Fruit fly (Drosophila melanogaster): ENCODE data around the gene CG3407.

The CG3407 gene

dm6 chr2L:3769718-3770461 lies 43.3 kb downstream of the CG3407 start:
- TF ChIP-seq CG8159 (tag; optimal IDR thresholded peaks at IDR 0.05) (peak; percentile 81), CG32121 (GFP tag; IDR thresholded peaks at IDR 0.05) (peak; percentile 58), Pif1B (GFP tag; optimal IDR thresholded peaks at IDR 0.05) (peak; percentile 57), D1 (tag; optimal IDR thresholded peaks at IDR 0.05) (peak; percentile 72), CG15710 (tag; optimal IDR thresholded peaks at IDR 0.05) (peak; percentile 80), Ets98B (GFP tag; IDR thresholded peaks at IDR 0.05) (no peak), Snoo (tag; optimal IDR thresholded peaks at IDR 0.05) (peak; percentile 42), CG4496 (GFP tag; IDR thresholded peaks at IDR 0.05) (no peak; the same call in 2 of the 3 replicates), fd96Ca (GFP tag; IDR thresholded peaks at IDR 0.05) (no peak), CG8301 (tag; optimal IDR thresholded peaks at IDR 0.05) (peak; percentile 70), CG10348 (GFP tag; IDR thresholded peaks at IDR 0.05) (no peak), CG17806 (tag; optimal IDR thresholded peaks at IDR 0.05) (peak; percentile 77), gl (tag; optimal IDR thresholded peaks at IDR 0.05) (peak; percentile 54), CG34367 (tag; optimal IDR thresholded peaks at IDR 0.05) (peak; percentile 56), CG14655 (GFP tag; optimal IDR thresholded peaks at IDR 0.05) (peak; percentile 80), EcR (GFP tag; optimal IDR thresholded peaks at IDR 0.05) (peak; percentile 73), CG13204 (GFP tag; optimal IDR thresholded peaks at IDR 0.05) (no peak), rn (GFP tag; IDR thresholded peaks at IDR 0.05) (peak; percentile 31; the same call in 1 of the 2 replicates), CG9948 (tag; optimal IDR thresholded peaks at IDR 0.05) (peak; percentile 80), CG12605 (GFP tag; IDR thresholded peaks at IDR 0.05) (peak; percentile 14; the same call in 1 of the 2 replicates), Pif1A (GFP tag; optimal IDR thresholded peaks at IDR 0.05) (peak; percentile 39)

dm6 chr2L:3765194-3765593 lies 48.0 kb downstream of the CG3407 start, which contains the start of gene CG43703:
TSS of gene CG43703 (plus strand) at chr2L:3765494.
- no peak for TF ChIP-seq D1 (tag; optimal IDR thresholded peaks at IDR 0.05)
- no peak for TF ChIP-seq rn (GFP tag; IDR thresholded peaks at IDR 0.05)
- no peak for TF ChIP-seq CG8301 (tag; optimal IDR thresholded peaks at IDR 0.05)
- no peak for TF ChIP-seq fd96Ca (GFP tag; IDR thresholded peaks at IDR 0.05)
- no peak for TF ChIP-seq CG12605 (GFP tag; IDR thresholded peaks at IDR 0.05)
- TF ChIP-seq CG4496 (GFP tag; IDR thresholded peaks at IDR 0.05): no peak
- TF ChIP-seq Pif1A (GFP tag; optimal IDR thresholded peaks at IDR 0.05): no peak
- no peak for TF ChIP-seq CG9948 (tag; optimal IDR thresholded peaks at IDR 0.05)
- no peak for TF ChIP-seq CG14655 (GFP tag; optimal IDR thresholded peaks at IDR 0.05)
